Worm (Caenorhabditis elegans): ENCODE data around the gene eri-3.

Gene eri-3

DNA sequence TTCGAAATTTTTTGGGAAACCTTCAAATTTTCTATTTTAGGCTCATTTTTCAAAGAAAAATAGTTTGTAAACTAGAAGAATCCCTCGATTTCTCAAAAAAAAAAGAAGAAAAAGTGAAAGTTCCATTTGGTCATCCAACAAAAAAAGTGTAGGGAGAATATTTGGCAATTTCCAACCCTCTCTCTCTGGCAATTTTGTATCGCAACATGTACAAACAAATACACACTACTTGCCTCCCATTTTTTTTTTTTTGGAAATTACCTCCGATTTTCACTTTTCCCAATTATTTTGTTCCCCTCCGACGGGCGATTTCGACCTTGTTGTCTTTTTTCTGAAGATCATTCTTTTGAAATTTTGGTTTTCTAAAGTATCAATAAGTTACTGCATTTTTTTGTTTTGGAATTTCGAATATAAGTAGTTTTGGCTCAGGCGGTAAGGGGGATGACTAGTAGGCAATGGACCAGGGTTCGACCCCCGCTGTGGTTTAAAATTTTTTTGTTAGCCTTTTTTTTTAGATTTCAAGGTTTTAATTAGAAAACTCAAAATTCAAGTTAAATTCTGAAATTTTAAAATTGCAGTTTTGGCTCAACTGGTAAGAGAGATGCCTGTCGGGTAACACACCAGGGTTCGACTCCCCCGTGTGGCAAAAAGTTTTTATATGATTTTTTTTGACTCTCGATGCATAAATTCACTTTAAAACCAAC is 34.7 kb upstream of the eri-3 start:
- TF ChIP-seq nhr-237 (tag; optimal IDR thresholded peaks at IDR 0.05) = no peak
- TF ChIP-seq unc-62 (GFP tag; optimal IDR thresholded peaks at IDR 0.05) = no peak
- no peak for TF ChIP-seq snpc-4 (tag; optimal IDR thresholded peaks at IDR 0.05)
- TF ChIP-seq blmp-1 (tag; optimal IDR thresholded peaks at IDR 0.05) = no peak
- TF ChIP-seq lsy-2 (tag; optimal IDR thresholded peaks at IDR 0.05) = no peak
- no peak for TF ChIP-seq nhr-12 (tag; optimal IDR thresholded peaks at IDR 0.05)
- TF ChIP-seq drap-1 (GFP tag; optimal IDR thresholded peaks at IDR 0.05) = no peak
- no peak for TF ChIP-seq unc-120 (tag; optimal IDR thresholded peaks at IDR 0.05; ENCODE audit: poor library complexity, severe bottlenecking)
- TF ChIP-seq ces-1 (GFP tag; optimal IDR thresholded peaks at IDR 0.05) = no peak
- TF ChIP-seq ceh-43 (GFP tag; optimal IDR thresholded peaks at IDR 0.05) = no peak
- no peak for TF ChIP-seq sem-2 (GFP tag; optimal IDR thresholded peaks at IDR 0.05)
- no peak for TF ChIP-seq ceh-83 (GFP tag; optimal IDR thresholded peaks at IDR 0.05)
- TF ChIP-seq pha-4 (tag; optimal IDR thresholded peaks at IDR 0.05) = no peak
- TF ChIP-seq lin-13 (tag; optimal IDR thresholded peaks at IDR 0.05) = no peak
- TF ChIP-seq nhr-76 (tag; optimal IDR thresholded peaks at IDR 0.05) = no peak
- no peak for TF ChIP-seq hlh-1 (tag; optimal IDR thresholded peaks at IDR 0.05)
- no peak for TF ChIP-seq zip-8 (tag; optimal IDR thresholded peaks at IDR 0.05)

- no peak for TF ChIP-seq unc-62 (GFP tag; optimal IDR thresholded peaks at IDR 0.05)
- no peak for TF ChIP-seq M03D4.4 (tag; optimal IDR thresholded peaks at IDR 0.05)
- TF ChIP-seq mab-5 (tag; optimal IDR thresholded peaks at IDR 0.05) = no peak
- no peak for TF ChIP-seq ceh-39 (tag; optimal IDR thresholded peaks at IDR 0.05)
- no peak for TF ChIP-seq snpc-4 (tag; optimal IDR thresholded peaks at IDR 0.05)
- TF ChIP-seq ceh-43 (GFP tag; optimal IDR thresholded peaks at IDR 0.05) = no peak
- no peak for TF ChIP-seq mls-2 (tag; optimal IDR thresholded peaks at IDR 0.05)
- TF ChIP-seq sem-2 (GFP tag; optimal IDR thresholded peaks at IDR 0.05) = no peak
- TF ChIP-seq lsy-2 (tag; optimal IDR thresholded peaks at IDR 0.05) = no peak
- no peak for TF ChIP-seq pha-4 (tag; optimal IDR thresholded peaks at IDR 0.05)
- no peak for TF ChIP-seq ham-2 (GFP tag; optimal IDR thresholded peaks at IDR 0.05)
- no peak for TF ChIP-seq zip-8 (tag; optimal IDR thresholded peaks at IDR 0.05)
- TF ChIP-seq nhr-12 (tag; optimal IDR thresholded peaks at IDR 0.05) = no peak
- TF ChIP-seq nhr-28 (tag; optimal IDR thresholded peaks at IDR 0.05) = no peak
Measured at ce11 chrII:1090743-1091142, 32.6 kb upstream of the eri-3 start.

- TF ChIP-seq ztf-11 (tag; optimal IDR thresholded peaks at IDR 0.05) (no peak), nhr-2 (tag; optimal IDR thresholded peaks at IDR 0.05) (no peak), nhr-76 (tag; optimal IDR thresholded peaks at IDR 0.05) (no peak), cnd-1 (tag; optimal IDR thresholded peaks at IDR 0.05) (no peak), mls-2 (tag; optimal IDR thresholded peaks at IDR 0.05) (no peak), zip-8 (tag; optimal IDR thresholded peaks at IDR 0.05) (no peak), lin-32 (GFP tag; optimal IDR thresholded peaks at IDR 0.05) (no peak), unc-120 (tag; optimal IDR thresholded peaks at IDR 0.05; ENCODE audit: poor library complexity, severe bottlenecking) (no peak), ceh-39 (tag; optimal IDR thresholded peaks at IDR 0.05) (no peak), tbx-8 (GFP tag; optimal IDR thresholded peaks at IDR 0.05) (no peak), nhr-237 (tag; optimal IDR thresholded peaks at IDR 0.05) (no peak)
Measured at ce11 chrII:1091706-1092105, 31.6 kb upstream of the eri-3 start, which contains the start of gene snf-3. snf-3 (plus strand) TSS chrII:1092006.

DNA sequence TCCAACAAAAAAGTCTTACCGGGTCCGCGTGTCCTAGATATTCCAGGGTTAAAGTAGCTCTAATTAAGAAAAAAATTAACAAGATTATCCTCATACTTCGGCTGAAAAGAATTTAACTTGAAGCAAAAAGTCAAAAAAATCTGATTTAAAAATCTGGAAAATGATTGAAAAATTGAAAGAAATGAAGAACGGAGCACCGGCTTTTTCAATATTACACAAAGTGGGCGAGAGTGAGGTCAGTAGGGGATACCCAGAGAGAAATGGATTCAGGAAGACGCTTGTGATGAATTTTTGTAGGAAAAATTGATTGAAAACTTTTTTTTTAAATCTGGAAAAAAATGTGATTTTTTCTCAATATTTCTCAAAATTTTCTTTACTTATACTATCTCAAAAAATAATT is 22.6 kb upstream of the eri-3 start, which contains the start of gene pho-14:
pho-14 (minus strand) TSS at position 101 of the 400 bp plus-strand sequence.
- TF ChIP-seq lsy-2 (tag; optimal IDR thresholded peaks at IDR 0.05) (no peak), lin-32 (GFP tag; optimal IDR thresholded peaks at IDR 0.05) (no peak), blmp-1 (tag; optimal IDR thresholded peaks at IDR 0.05) (no peak), sem-2 (GFP tag; optimal IDR thresholded peaks at IDR 0.05) (no peak), elt-1 (tag; optimal IDR thresholded peaks at IDR 0.05; ENCODE audit: borderline replicate concordance, insufficient read depth) (no peak), M03D4.4 (tag; optimal IDR thresholded peaks at IDR 0.05) (no peak), ces-1 (GFP tag; optimal IDR thresholded peaks at IDR 0.05) (no peak), unc-120 (tag; optimal IDR thresholded peaks at IDR 0.05; ENCODE audit: poor library complexity, severe bottlenecking) (no peak), tbx-8 (GFP tag; optimal IDR thresholded peaks at IDR 0.05) (no peak), hlh-1 (tag; optimal IDR thresholded peaks at IDR 0.05) (no peak), ceh-43 (GFP tag; optimal IDR thresholded peaks at IDR 0.05) (no peak), zip-8 (tag; optimal IDR thresholded peaks at IDR 0.05) (no peak), elt-3 (tag; optimal IDR thresholded peaks at IDR 0.05) (no peak), bed-3 (GFP tag; optimal IDR thresholded peaks at IDR 0.05) (no peak), unc-62 (GFP tag; optimal IDR thresholded peaks at IDR 0.05) (no peak), nhr-237 (tag; optimal IDR thresholded peaks at IDR 0.05) (no peak), nhr-12 (tag; optimal IDR thresholded peaks at IDR 0.05) (no peak), ztf-11 (tag; optimal IDR thresholded peaks at IDR 0.05) (no peak), nhr-2 (tag; optimal IDR thresholded peaks at IDR 0.05) (no peak)
